Fruit fly (Drosophila melanogaster): ENCODE measurements around the gene mRpL14.

The mRpL14 gene

DNA sequence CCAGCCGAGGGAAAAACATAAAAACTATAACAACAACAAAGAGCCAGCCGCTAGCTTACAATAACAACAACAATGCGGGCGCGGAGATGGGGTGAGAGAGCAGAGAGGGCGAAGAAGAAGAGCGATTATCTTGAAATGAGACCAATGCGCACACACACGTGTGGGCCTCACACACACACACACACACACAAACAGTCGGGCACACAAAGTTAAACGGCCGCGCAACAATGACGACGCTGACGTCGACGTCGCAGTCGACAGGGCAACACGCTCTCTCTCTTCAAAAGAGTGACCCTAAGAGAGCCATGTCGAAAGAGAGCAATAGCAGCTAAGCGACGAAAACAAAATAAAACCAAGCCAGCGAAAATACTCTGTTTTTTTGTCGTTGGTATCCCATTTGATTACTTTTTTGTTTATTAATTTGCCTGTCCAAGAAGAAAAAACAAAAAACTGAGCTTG is 38.6 kb downstream of the mRpL14 start (continued):
- no peak for TF ChIP-seq CG16779 (tag; optimal IDR thresholded peaks at IDR 0.05)
- TF ChIP-seq CG11902 (GFP tag; optimal IDR thresholded peaks at IDR 0.05) = no peak
- TF ChIP-seq CG4318 (GFP tag; optimal IDR thresholded peaks at IDR 0.05) = no peak
- TF ChIP-seq cyc (GFP tag; optimal IDR thresholded peaks at IDR 0.05) = no peak
- TF ChIP-seq CG10669 (GFP tag; optimal IDR thresholded peaks at IDR 0.05) = no peak
- peak; percentile 73 for TF ChIP-seq svp (GFP tag)
- TF ChIP-seq dsx (GFP tag; optimal IDR thresholded peaks at IDR 0.05; ENCODE audit: poor library complexity, severe bottlenecking) = peak; percentile 68
- peak; percentile 5 for TF ChIP-seq fd85E (GFP tag; optimal IDR thresholded peaks at IDR 0.05)
- peak; percentile 53 for TF ChIP-seq ss (GFP tag; optimal IDR thresholded peaks at IDR 0.05)
- TF ChIP-seq fkh (GFP tag; optimal IDR thresholded peaks at IDR 0.05) = peak; percentile 38
- TF ChIP-seq net (GFP tag; optimal IDR thresholded peaks at IDR 0.05) = no peak
- no peak for TF ChIP-seq Sox15 (GFP tag; optimal IDR thresholded peaks at IDR 0.05)
- TF ChIP-seq CG31627 (GFP tag; optimal IDR thresholded peaks at IDR 0.05) = no peak
- no peak for TF ChIP-seq esn (GFP tag; optimal IDR thresholded peaks at IDR 0.05)

DNA sequence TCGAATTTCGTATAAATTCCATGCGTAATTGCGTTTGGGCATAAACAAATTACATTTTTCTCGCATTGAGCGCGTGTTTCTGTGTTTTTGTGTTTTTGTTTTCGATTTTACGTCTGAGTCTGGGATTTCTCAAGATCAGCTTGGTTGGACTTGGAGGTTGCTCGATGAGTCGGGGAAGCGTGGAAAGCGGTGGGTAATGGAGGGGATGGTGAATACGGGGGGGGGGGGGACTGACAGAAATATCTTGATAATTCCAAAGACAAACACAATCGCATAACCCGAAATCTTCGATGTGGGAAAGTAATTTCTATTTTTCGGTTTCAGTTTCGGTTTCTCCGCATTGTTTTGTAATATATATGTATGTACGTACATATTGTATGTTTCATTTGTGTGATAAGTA is 39.2 kb downstream of the mRpL14 start:
- TF ChIP-seq CG11294 (GFP tag; IDR thresholded peaks at IDR 0.05) (no peak), Sox102F (GFP tag; optimal IDR thresholded peaks at IDR 0.05) (no peak), CG6792 (GFP tag; optimal IDR thresholded peaks at IDR 0.05) (no peak), ss (GFP tag; optimal IDR thresholded peaks at IDR 0.05) (no peak), CG8319 (GFP tag; optimal IDR thresholded peaks at IDR 0.05) (no peak), Sox14 (GFP tag; optimal IDR thresholded peaks at IDR 0.05) (no peak), achi (GFP tag; optimal IDR thresholded peaks at IDR 0.05) (no peak), net (GFP tag; optimal IDR thresholded peaks at IDR 0.05) (no peak), lz (GFP tag; optimal IDR thresholded peaks at IDR 0.05) (no peak), CG11762 (GFP tag; optimal IDR thresholded peaks at IDR 0.05; ENCODE audit: insufficient read depth) (no peak)

DNA sequence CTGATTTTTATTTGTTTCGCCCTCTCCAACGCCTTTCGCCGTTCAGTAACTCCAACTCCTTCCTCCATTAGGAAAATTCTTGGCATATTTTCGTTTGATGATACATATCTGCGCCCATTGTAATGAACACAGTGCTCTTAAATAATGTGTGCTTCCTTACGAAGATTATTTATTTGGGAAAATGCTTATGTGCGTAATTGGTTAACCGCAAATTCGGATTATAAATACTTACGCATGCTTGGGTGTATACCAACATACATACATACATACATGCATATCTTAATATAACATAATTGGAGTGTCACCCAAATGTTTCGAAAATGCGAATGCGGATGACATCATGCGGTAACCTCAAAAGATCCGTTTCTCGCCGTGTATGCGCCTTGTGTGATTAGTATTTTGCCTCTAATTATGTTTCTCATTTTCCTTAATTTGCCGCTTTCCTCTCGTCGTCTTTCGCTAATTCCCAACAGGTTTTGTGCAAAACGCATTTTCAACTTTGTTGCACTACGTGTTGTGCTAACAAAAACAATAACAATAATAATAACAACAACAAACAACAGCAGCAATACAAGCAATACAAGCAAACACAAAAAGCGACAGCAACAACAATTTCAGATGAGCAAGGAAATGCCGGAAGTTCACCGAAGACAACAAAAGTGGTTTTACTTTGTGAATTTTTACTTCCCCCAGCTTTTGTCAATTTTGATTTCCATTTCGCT is 39.8 kb downstream of the mRpL14 start:
- TF ChIP-seq Eip78C (GFP tag) (peak; percentile 64), dac (GFP tag; optimal IDR thresholded peaks at IDR 0.05) (peak; percentile 2), CG8319 (GFP tag; optimal IDR thresholded peaks at IDR 0.05) (no peak), dsx (GFP tag; optimal IDR thresholded peaks at IDR 0.05; ENCODE audit: poor library complexity, severe bottlenecking) (peak; percentile 50), CG32006 (GFP tag; optimal IDR thresholded peaks at IDR 0.05) (peak; percentile 44), CG8119 (GFP tag; IDR thresholded peaks at IDR 0.05) (peak; percentile 25; the same call in 1 of the 3 replicates), Gug (GFP tag; IDR thresholded peaks at IDR 0.05) (no peak), Eip75B (GFP tag; optimal IDR thresholded peaks at IDR 0.05) (no peak), Hr4 (GFP tag; optimal IDR thresholded peaks at IDR 0.05) (peak; percentile 18), CG6276 (GFP tag; optimal IDR thresholded peaks at IDR 0.05) (peak; percentile 41), achi (GFP tag; optimal IDR thresholded peaks at IDR 0.05) (peak; percentile 7), CG4318 (GFP tag; optimal IDR thresholded peaks at IDR 0.05) (peak; percentile 18)

DNA sequence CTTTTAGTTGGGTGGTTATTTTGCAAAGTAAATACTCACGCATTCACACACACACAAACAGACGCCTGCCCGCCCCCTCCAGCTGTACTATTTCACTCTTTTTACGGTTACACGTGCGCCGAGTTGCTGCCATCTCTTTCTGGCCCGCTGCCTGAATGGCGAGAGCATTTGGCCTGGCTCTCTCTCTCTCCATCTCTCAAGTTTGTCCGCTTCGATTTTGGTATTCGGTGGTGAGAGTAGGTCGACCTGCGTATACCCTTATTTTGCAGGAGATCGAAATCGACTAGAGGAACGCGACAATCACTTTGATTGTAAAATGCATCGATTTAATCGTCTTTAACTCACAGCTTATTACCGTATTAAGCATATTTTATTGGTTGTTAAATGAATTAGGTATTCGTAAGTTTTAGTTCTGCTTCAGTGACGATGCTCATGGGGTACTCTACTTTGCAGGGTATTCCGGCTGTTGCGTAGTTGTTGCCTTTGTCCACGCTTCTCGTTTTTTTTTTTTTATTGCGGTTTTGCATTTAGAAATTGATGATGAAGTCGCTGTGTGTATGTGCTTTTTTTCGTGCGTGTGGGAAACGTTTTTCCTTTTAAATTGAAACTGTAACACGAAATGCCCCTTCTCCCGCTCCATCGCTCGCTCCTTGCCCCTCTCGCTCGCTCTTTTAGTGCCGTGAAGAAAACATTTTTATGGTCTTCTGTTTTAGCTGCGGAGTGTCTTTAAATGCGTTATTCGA is 40.5 kb downstream of the mRpL14 start:
- TF ChIP-seq fkh (GFP tag; optimal IDR thresholded peaks at IDR 0.05) (peak; percentile 86), lz (GFP tag; optimal IDR thresholded peaks at IDR 0.05) (peak; percentile 90), Hr4 (GFP tag; optimal IDR thresholded peaks at IDR 0.05) (peak; percentile 86), fd85E (GFP tag; optimal IDR thresholded peaks at IDR 0.05) (peak; percentile 28), Sox15 (GFP tag; optimal IDR thresholded peaks at IDR 0.05) (peak; percentile 75), CG6854 (GFP tag; optimal IDR thresholded peaks at IDR 0.05) (peak; percentile 68), CG6808 (GFP tag; optimal IDR thresholded peaks at IDR 0.05) (peak; percentile 82), CG4318 (GFP tag; optimal IDR thresholded peaks at IDR 0.05) (peak; percentile 71), Met (GFP tag; optimal IDR thresholded peaks at IDR 0.05) (peak; percentile 92), CG31627 (GFP tag; optimal IDR thresholded peaks at IDR 0.05) (peak; percentile 87), CG8119 (GFP tag; IDR thresholded peaks at IDR 0.05) (peak; percentile 90), salr (GFP tag; optimal IDR thresholded peaks at IDR 0.05) (peak; percentile 48 to 70), Hr38 (GFP tag; optimal IDR thresholded peaks at IDR 0.05) (no peak), Lpt (GFP tag; optimal IDR thresholded peaks at IDR 0.05) (peak; percentile 85), CG6276 (GFP tag; optimal IDR thresholded peaks at IDR 0.05) (peak; percentile 84), CG15336 (GFP tag; IDR thresholded peaks at IDR 0.05) (peak; percentile 87), svp (GFP tag) (peak; percentile 94), cyc (GFP tag; optimal IDR thresholded peaks at IDR 0.05) (peak; percentile 81), vri (GFP tag; optimal IDR thresholded peaks at IDR 0.05) (peak; percentile 88), Ets21C (GFP tag; optimal IDR thresholded peaks at IDR 0.05) (peak; percentile 82), esn (GFP tag; optimal IDR thresholded peaks at IDR 0.05) (peak; percentile 92), Sox14 (GFP tag; optimal IDR thresholded peaks at IDR 0.05) (peak; percentile 94), CG11762 (GFP tag; optimal IDR thresholded peaks at IDR 0.05; ENCODE audit: insufficient read depth) (peak; percentile 72), Hr39 (GFP tag; optimal IDR thresholded peaks at IDR 0.05) (peak; percentile 87), Eip78C (GFP tag) (peak; percentile 96), CG10669 (GFP tag; optimal IDR thresholded peaks at IDR 0.05) (peak; percentile 81)
